Worm (Caenorhabditis elegans): ENCODE data around the gene B0403.6.

ce11 chrX:7068400-7068799, 6.8 kb downstream of the B0403.6 start, which contains the start of gene pdi-6:
- TF ChIP-seq flt-1 (GFP tag; IDR thresholded peaks at IDR 0.05) (no peak), tbx-11 (GFP tag; IDR thresholded peaks at IDR 0.05) (no peak), ama-1 (optimal IDR thresholded peaks at IDR 0.05) (no peak), ceh-36 (tag; optimal IDR thresholded peaks at IDR 0.05) (no peak), sea-1 (GFP tag; conservative IDR thresholded peaks at IDR 0.05) (no peak), hnd-1 (tag; optimal IDR thresholded peaks at IDR 0.05) (no peak)
